Worm (Caenorhabditis elegans) whole organism, young adult: Measurements from ENCODE around the gene F07B10.4.

Source experiments
- B0019.2 ChIP-seq: fragments of 200-800 bp; sonication (Bioruptor generic); conservative IDR thresholded peaks from 2 replicates; pipeline ENCODE4 v1.3.6; 2022; ENCODE audit warnings: missing genetic modification reagents, missing genetic modification characterization, missing compliant biosample characterization
- B0035.1 ChIP-seq: sonication (generic microtip); optimal IDR thresholded peaks from 2 replicates; lab custom pipeline; 2016; ENCODE audit warnings: missing genetic modification characterization, mild to moderate bottlenecking, missing compliant biosample characterization, missing genotype, missing genetic modification reagents
- B0336.3 ChIP-seq: fragments of 200-800 bp; sonication (Bioruptor generic); IDR thresholded peaks from 2 replicates; pipeline ENCODE4 v1.3.6; 2022; ENCODE audit warnings: missing genetic modification characterization, missing compliant biosample characterization
- F10E7.11 ChIP-seq: sonication (generic microtip); optimal IDR thresholded peaks from 2 replicates; lab custom pipeline; 2017; ENCODE audit warnings: mild to moderate bottlenecking, missing genetic modification characterization, moderate library complexity, missing compliant biosample characterization
- F33H1.4 ChIP-seq: fragments of 200-800 bp; sonication (Bioruptor generic); IDR thresholded peaks from 2 replicates; pipeline ENCODE4 v1.3.6; 2022; ENCODE audit warnings: missing genetic modification reagents, missing genetic modification characterization, missing compliant biosample characterization
- F39B2.1 ChIP-seq: fragments of 200-800 bp; sonication (Bioruptor generic); IDR thresholded peaks from 2 replicates; pipeline ENCODE4 v1.3.6; 2022; ENCODE audit warnings: missing genetic modification reagents, missing genetic modification characterization, missing compliant biosample characterization
- F49E8.2 ChIP-seq: sonication (generic microtip); optimal IDR thresholded peaks from 3 replicates; lab custom pipeline; 2017; ENCODE audit warnings: missing genetic modification characterization, mild to moderate bottlenecking, missing compliant biosample characterization, antibody characterized with exemption, moderate library complexity; ENCODE audit not compliant: insufficient read depth
- T07F8.4 ChIP-seq: sonication (generic microtip); optimal IDR thresholded peaks from 2 replicates; lab custom pipeline; 2016; ENCODE audit warnings: mild to moderate bottlenecking, missing genetic modification characterization, moderate library complexity, missing compliant biosample characterization
- Y53G8AR.9 ChIP-seq: fragments of 200-800 bp; sonication (Bioruptor generic); conservative IDR thresholded peaks from 2 replicates; pipeline ENCODE4 v1.3.6; 2022; ENCODE audit warnings: missing genetic modification reagents, missing genetic modification characterization, missing compliant biosample characterization
- aptf-2 ChIP-seq: fragments of 200-800 bp; sonication (Bioruptor generic); conservative IDR thresholded peaks from 2 replicates; pipeline ENCODE4 v1.3.6; 2022; ENCODE audit warnings: missing genetic modification reagents, missing genetic modification characterization, missing compliant biosample characterization
- athp-1 ChIP-seq: sonication (generic microtip); optimal IDR thresholded peaks from 2 replicates; lab custom pipeline; 2017; ENCODE audit warnings: mild to moderate bottlenecking, missing genetic modification characterization, missing compliant biosample characterization
- attf-5 ChIP-seq: fragments of 200-800 bp; sonication (Bioruptor generic); optimal IDR thresholded peaks from 2 replicates; lab custom pipeline; 2018; ENCODE audit warnings: mild to moderate bottlenecking, missing genetic modification characterization, missing compliant biosample characterization
- bed-2 ChIP-seq: fragments of 200-800 bp; sonication (Bioruptor generic); IDR thresholded peaks from 2 replicates; pipeline ENCODE4 v1.3.6; 2022; ENCODE audit warnings: missing genetic modification reagents, missing genetic modification characterization, missing compliant biosample characterization
- cebp-1 ChIP-seq, 2 experiments: fragments of 200-800 bp in 1 of 2; sonication (Bioruptor generic) in 1 of 2; sonication (generic microtip) in 1 of 2; IDR thresholded peaks in 1 of 2; optimal IDR thresholded peaks in 1 of 2; 2 replicates each; pipeline versions ENCODE4 v1.3.6 to Lab custom; 2017 to 2022; ENCODE audit warnings: missing compliant biosample characterization in 2 of 2, missing genetic modification characterization in 2 of 2, mild to moderate bottlenecking in 1 of 2, missing genetic modification reagents in 1 of 2, moderate library complexity in 1 of 2
- ceh-58 ChIP-seq: fragments of 200-800 bp; sonication (Bioruptor generic); IDR thresholded peaks from 2 replicates; pipeline ENCODE4 v1.3.6; 2022; ENCODE audit warnings: missing genetic modification characterization, missing compliant biosample characterization
- chd-7 ChIP-seq: sonication (generic microtip); optimal IDR thresholded peaks from 2 replicates; lab custom pipeline; 2016; ENCODE audit warnings: mild to moderate bottlenecking, missing genetic modification characterization, moderate library complexity, missing compliant biosample characterization
- die-1 ChIP-seq: sonication (generic microtip); optimal IDR thresholded peaks from 2 replicates; lab custom pipeline; 2016; ENCODE audit warnings: missing genotype, mild to moderate bottlenecking, missing genetic modification characterization, missing compliant biosample characterization
- dpff-1 ChIP-seq: sonication (generic microtip); optimal IDR thresholded peaks from 2 replicates; lab custom pipeline; 2017; ENCODE audit warnings: mild to moderate bottlenecking, missing genetic modification characterization, missing compliant biosample characterization
- egl-44 ChIP-seq: fragments of 200-800 bp; sonication (Bioruptor generic); IDR thresholded peaks from 2 replicates; pipeline ENCODE4 v1.3.6; 2022; ENCODE audit warnings: missing genetic modification reagents, missing genetic modification characterization, missing compliant biosample characterization
- egrh-3 ChIP-seq: fragments of 200-800 bp; sonication (Bioruptor generic); IDR thresholded peaks from 2 replicates; pipeline ENCODE4 v1.3.6; 2022; ENCODE audit warnings: missing genetic modification reagents, missing genetic modification characterization, missing compliant biosample characterization
- ets-4 ChIP-seq: fragments of 200-800 bp; sonication (Bioruptor generic); optimal IDR thresholded peaks from 2 replicates; lab custom pipeline; 2018; ENCODE audit warnings: mild to moderate bottlenecking, missing genetic modification characterization, missing compliant biosample characterization
- hlh-12 ChIP-seq: sonication (generic microtip); optimal IDR thresholded peaks from 2 replicates; lab custom pipeline; 2016; ENCODE audit warnings: missing genetic modification characterization, missing compliant biosample characterization
- hlh-26 ChIP-seq: fragments of 200-800 bp; sonication (Bioruptor generic); conservative IDR thresholded peaks from 2 replicates; pipeline ENCODE4 v1.3.6; 2022; ENCODE audit warnings: missing genetic modification reagents, missing genetic modification characterization, missing compliant biosample characterization
- hmg-20 ChIP-seq: fragments of 200-800 bp; sonication (Bioruptor generic); IDR thresholded peaks from 2 replicates; pipeline ENCODE4 v1.3.6; 2022; ENCODE audit warnings: missing genetic modification reagents, missing genetic modification characterization, missing compliant biosample characterization
- hrde-1 ChIP-seq: sonication (generic microtip); optimal IDR thresholded peaks from 2 replicates; lab custom pipeline; 2016; ENCODE audit warnings: missing genetic modification characterization, mild to moderate bottlenecking, missing compliant biosample characterization, moderate library complexity, missing genotype, missing genetic modification reagents, borderline replicate concordance
- hsf-1 ChIP-seq: fragments of 200-800 bp; sonication (Bioruptor generic); IDR thresholded peaks from 2 replicates; pipeline ENCODE4 v1.3.6; 2022; ENCODE audit warnings: missing genetic modification reagents, missing genetic modification characterization, missing compliant biosample characterization
- let-526 ChIP-seq: fragments of 200-800 bp; sonication (Bioruptor generic); IDR thresholded peaks from 2 replicates; pipeline ENCODE4 v1.3.6; 2022; ENCODE audit warnings: missing genetic modification reagents, missing genetic modification characterization, missing compliant biosample characterization
- let-607 ChIP-seq, 2 experiments: fragments of 200-800 bp in 1 of 2; sonication (Bioruptor generic) in 1 of 2; sonication (generic microtip) in 1 of 2; optimal IDR thresholded peaks; 2 replicates each; lab custom pipeline; 2016 to 2018; ENCODE audit warnings: mild to moderate bottlenecking in 2 of 2, missing compliant biosample characterization in 2 of 2, missing genetic modification characterization in 2 of 2, moderate library complexity in 2 of 2, missing genotype in 1 of 2
- lin-26 ChIP-seq: fragments of 200-800 bp; sonication (Bioruptor generic); IDR thresholded peaks from 2 replicates; pipeline ENCODE4 v1.3.6; 2022; ENCODE audit warnings: missing genetic modification reagents, missing genetic modification characterization, missing compliant biosample characterization
- lin-35 ChIP-seq, 3 experiments: fragments of 150-350 bp in 2 of 3; sonication (generic microtip) in 1 of 3; optimal IDR thresholded peaks; 2 replicates each; lab custom pipeline; 2014 to 2018; ENCODE audit warnings: missing biosample characterization in 3 of 3, missing genetic modification characterization in 3 of 3, missing genetic modification reagents in 3 of 3
- lsl-1 ChIP-seq: fragments of 200-800 bp; sonication (Bioruptor generic); optimal IDR thresholded peaks from 2 replicates; lab custom pipeline; 2018; ENCODE audit warnings: mild to moderate bottlenecking, missing genetic modification characterization, moderate library complexity, missing compliant biosample characterization
- madf-6 ChIP-seq: fragments of 200-800 bp; sonication (Bioruptor generic); IDR thresholded peaks from 2 replicates; pipeline ENCODE4 v1.3.6; 2022; ENCODE audit warnings: missing genetic modification reagents, missing genetic modification characterization, missing compliant biosample characterization
- madf-8 ChIP-seq: fragments of 200-800 bp; sonication (Bioruptor generic); conservative IDR thresholded peaks from 2 replicates; pipeline ENCODE4 v1.3.6; 2022; ENCODE audit warnings: missing genetic modification reagents, missing genetic modification characterization, missing compliant biosample characterization
- mcd-1 ChIP-seq: fragments of 200-800 bp; sonication (Bioruptor generic); IDR thresholded peaks from 2 replicates; pipeline ENCODE4 v1.3.6; 2022; ENCODE audit warnings: missing genetic modification reagents, missing genetic modification characterization, missing compliant biosample characterization
- nhr-179 ChIP-seq: sonication (generic microtip); optimal IDR thresholded peaks from 2 replicates; lab custom pipeline; 2016; ENCODE audit warnings: mild to moderate bottlenecking, missing genetic modification characterization, missing compliant biosample characterization
- nhr-80 ChIP-seq: sonication (generic microtip); optimal IDR thresholded peaks from 2 replicates; lab custom pipeline; 2016; ENCODE audit warnings: missing genetic modification characterization, missing compliant biosample characterization
- pha-4 ChIP-seq: fragments of 150-350 bp; sonication (generic microtip); optimal IDR thresholded peaks from 2 replicates; lab custom pipeline; 2014; ENCODE audit warnings: missing biosample characterization, missing genetic modification reagents, missing genetic modification characterization
- snpc-4 ChIP-seq, 5 experiments: fragments of 150-350 bp in 1 of 5; sonication (generic microtip) in 4 of 5; optimal IDR thresholded peaks; 2 replicates each; lab custom pipeline; 2014 to 2018; ENCODE audit warnings: missing genetic modification characterization in 5 of 5, missing biosample characterization in 3 of 5, antibody characterized with exemption in 2 of 5, mild to moderate bottlenecking in 2 of 5, missing compliant biosample characterization in 2 of 5, missing genotype in 2 of 5, moderate library complexity in 2 of 5, missing genetic modification reagents in 1 of 5
- somi-1 ChIP-seq: fragments of 200-800 bp; sonication (Bioruptor generic); optimal IDR thresholded peaks from 2 replicates; lab custom pipeline; 2018; ENCODE audit warnings: mild to moderate bottlenecking, missing genetic modification characterization, missing compliant biosample characterization
- sptf-2 ChIP-seq: fragments of 200-800 bp; sonication (Bioruptor generic); optimal IDR thresholded peaks from 2 replicates; lab custom pipeline; 2018; ENCODE audit warnings: mild to moderate bottlenecking, missing genetic modification characterization, missing compliant biosample characterization
- tlf-1 ChIP-seq: fragments of 200-800 bp; sonication (Bioruptor generic); optimal IDR thresholded peaks from 2 replicates; lab custom pipeline; 2018; ENCODE audit warnings: mild to moderate bottlenecking, missing genetic modification characterization, missing compliant biosample characterization
- zfh-2 ChIP-seq: fragments of 200-800 bp; sonication (Bioruptor generic); conservative IDR thresholded peaks from 2 replicates; pipeline ENCODE4 v1.3.6; 2022; ENCODE audit warnings: missing genetic modification reagents, missing genetic modification characterization, missing compliant biosample characterization
- ztf-6 ChIP-seq: fragments of 200-800 bp; sonication (Bioruptor generic); IDR thresholded peaks from 2 replicates; pipeline ENCODE4 v1.3.6; 2022; ENCODE audit warnings: missing genetic modification reagents, missing genetic modification characterization, missing compliant biosample characterization

F07B10.4 gene

DNA sequence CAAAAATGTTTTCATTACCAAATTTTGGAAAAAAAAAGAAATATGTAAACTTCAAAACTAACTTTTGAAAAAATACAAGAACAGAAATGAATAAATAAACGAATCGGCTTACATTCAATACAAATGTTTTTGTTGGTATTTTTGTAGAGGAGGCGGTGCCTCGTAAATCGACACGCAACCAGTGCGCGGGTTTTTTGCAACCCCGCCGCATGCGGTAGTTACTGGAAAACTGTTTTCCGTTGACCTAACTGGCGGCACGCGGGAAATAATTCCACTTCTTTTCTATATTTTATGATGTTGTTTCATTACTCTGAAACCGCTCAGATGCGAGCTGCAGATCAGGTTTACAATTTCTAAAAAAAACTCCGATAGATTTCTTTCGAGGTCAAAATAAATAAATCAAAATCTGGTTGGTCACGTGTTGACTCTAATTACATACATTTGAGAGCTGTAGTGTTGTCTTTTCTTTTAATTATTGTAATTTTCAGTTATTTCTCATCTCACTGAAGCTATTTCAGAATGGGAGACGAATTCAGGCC, 23.7 kb downstream of the F07B10.4 start, which contains the start of the genes dvc-1 and ima-1 (continued):
- TF ChIP-seq ets-4 (GFP tag; lab: Kevin White, UChicago): no peak
- no peak for TF ChIP-seq chd-7 (tag; lab: Kevin White, UChicago)
- TF ChIP-seq sptf-2 (GFP tag; lab: Kevin White, UChicago): no peak
- TF ChIP-seq hmg-20 (GFP tag; lab: Robert Waterston, UW): no peak
- TF ChIP-seq B0336.3 (GFP tag; lab: Robert Waterston, UW): peak; percentile 92
- TF ChIP-seq snpc-4 (GFP tag; optimal IDR thresholded peaks at IDR 0.05; lab: Kevin White, UChicago): peak; percentile 45
- TF ChIP-seq snpc-4 (tag; optimal IDR thresholded peaks at IDR 0.05; lab: Kevin White, UChicago): peak; percentile 38 to 79 (median 64)
- TF ChIP-seq pha-4: no peak
- TF ChIP-seq ztf-6 (GFP tag; lab: Robert Waterston, UW): no peak
- no peak for TF ChIP-seq zfh-2
- TF ChIP-seq mcd-1 (GFP tag; lab: Robert Waterston, UW): peak; percentile 78
- no peak for TF ChIP-seq let-607 (tag; optimal IDR thresholded peaks at IDR 0.05; lab: Kevin White, UChicago)
- TF ChIP-seq F39B2.1 (GFP tag; lab: Robert Waterston, UW): peak; percentile 67; the same call in 1 of the 2 replicates
- TF ChIP-seq lin-26 (GFP tag; lab: Robert Waterston, UW): peak; percentile 78
- peak; percentile 98 for TF ChIP-seq madf-6
- no peak for TF ChIP-seq cebp-1 (GFP tag; IDR thresholded peaks at IDR 0.05; lab: Robert Waterston, UW)
- TF ChIP-seq cebp-1 (tag; optimal IDR thresholded peaks at IDR 0.05; lab: Kevin White, UChicago): no peak
- TF ChIP-seq somi-1 (GFP tag; lab: Kevin White, UChicago): no peak
- peak; percentile 93 for TF ChIP-seq madf-8 (GFP tag; lab: Robert Waterston, UW)
- TF ChIP-seq lin-35 (GFP tag; optimal IDR thresholded peaks at IDR 0.05; lab: Kevin White, UChicago): peak; percentile 8 to 59 (median 43)
- TF ChIP-seq dpff-1 (tag; lab: Kevin White, UChicago): no peak
- TF ChIP-seq lsl-1 (GFP tag; lab: Kevin White, UChicago): peak; percentile 81
- TF ChIP-seq die-1 (tag; lab: Kevin White, UChicago): peak; percentile 72
- peak; percentile 35 for TF ChIP-seq hrde-1 (tag; lab: Kevin White, UChicago)
- TF ChIP-seq tlf-1: peak; percentile 89
- TF ChIP-seq hsf-1 (GFP tag; lab: Robert Waterston, UW): peak; percentile 85; the same call in 1 of the 2 replicates
- 0 out of 2 replicates have a peak, but pooled peaks have one; percentile 18 for TF ChIP-seq aptf-2 (GFP tag; lab: Robert Waterston, UW)
- TF ChIP-seq F33H1.4 (GFP tag; lab: Robert Waterston, UW): peak; percentile 81
- no peak for TF ChIP-seq T07F8.4 (tag; lab: Kevin White, UChicago)
- no peak for TF ChIP-seq B0035.1 (tag; lab: Kevin White, UChicago)

DNA sequence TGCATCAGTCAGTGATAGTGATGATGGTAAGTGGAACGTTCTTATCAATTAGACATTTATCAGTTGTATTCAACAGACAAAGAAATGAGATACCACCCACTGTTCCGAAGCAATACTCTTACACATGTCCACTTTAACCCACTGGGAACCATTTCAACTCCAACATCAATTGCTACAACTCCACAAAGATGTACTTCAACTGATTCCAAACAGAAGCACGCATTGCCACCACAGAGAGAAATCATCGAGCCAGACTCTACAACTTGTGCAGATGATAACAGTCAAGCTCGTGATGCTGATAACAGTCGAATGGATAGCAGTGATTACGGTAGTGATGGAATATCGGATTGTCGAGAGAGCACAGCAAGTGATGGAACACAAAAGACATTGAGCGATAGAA, 27.0 kb downstream of the F07B10.4 start:
- TF ChIP-seq hlh-26 (GFP tag; lab: Robert Waterston, UW): no peak
- no peak for TF ChIP-seq B0019.2 (GFP tag; lab: Robert Waterston, UW)
- peak; percentile 81 for TF ChIP-seq nhr-80
- TF ChIP-seq Y53G8AR.9 (GFP tag; lab: Robert Waterston, UW): no peak
- TF ChIP-seq athp-1 (tag; lab: Kevin White, UChicago): no peak
- TF ChIP-seq ets-4 (GFP tag; lab: Kevin White, UChicago): peak; percentile 14
- no peak for TF ChIP-seq B0035.1 (tag; lab: Kevin White, UChicago)
- TF ChIP-seq, all 124 proteins: peak for 2

DNA sequence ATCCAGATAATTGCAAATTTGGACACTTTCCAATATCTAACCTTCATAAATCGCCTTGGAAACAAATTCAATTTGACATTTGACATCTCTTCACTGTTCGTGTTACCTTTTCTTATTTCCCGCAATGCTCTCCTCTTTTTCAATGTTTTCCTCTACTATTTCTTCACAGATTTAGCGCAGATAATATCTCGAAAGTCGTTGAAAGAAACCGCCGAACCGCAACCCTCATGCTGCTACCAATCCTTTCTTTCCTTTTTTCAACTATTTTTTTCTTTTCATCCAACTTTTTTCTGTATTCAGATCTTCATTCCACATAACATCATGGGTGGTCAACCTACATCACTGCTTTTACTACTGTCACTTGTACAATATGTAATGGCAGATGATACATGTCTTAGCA, 28.6 kb downstream of the F07B10.4 start, which contains the start of gene T19B10.5:
T19B10.5 (plus strand) TSS at position 301 of the 400 bp plus-strand sequence.
- TF ChIP-seq chd-7 (tag; lab: Kevin White, UChicago): no peak
- no peak for TF ChIP-seq nhr-179 (tag; lab: Kevin White, UChicago)
- no peak for TF ChIP-seq mcd-1 (GFP tag; lab: Robert Waterston, UW)
- no peak for TF ChIP-seq egrh-3 (GFP tag; lab: Robert Waterston, UW)
- TF ChIP-seq bed-2 (GFP tag; lab: Robert Waterston, UW): no peak
- no peak for TF ChIP-seq F10E7.11 (tag; lab: Kevin White, UChicago)
- no peak for TF ChIP-seq ceh-58 (GFP tag; lab: Robert Waterston, UW)
- TF ChIP-seq madf-8 (GFP tag; lab: Robert Waterston, UW): no peak
- TF ChIP-seq F49E8.2 (tag; lab: Kevin White, UChicago): no peak
- TF ChIP-seq egl-44 (GFP tag; lab: Robert Waterston, UW): no peak
- TF ChIP-seq attf-5 (GFP tag; lab: Kevin White, UChicago): no peak
- TF ChIP-seq let-526 (GFP tag; lab: Robert Waterston, UW): no peak
- TF ChIP-seq ets-4 (GFP tag; lab: Kevin White, UChicago): no peak
- TF ChIP-seq hlh-12 (tag; lab: Kevin White, UChicago): no peak
